Fruit fly (Drosophila melanogaster): ENCODE results near the gene Rsf1.

Rsf1 gene

DNA sequence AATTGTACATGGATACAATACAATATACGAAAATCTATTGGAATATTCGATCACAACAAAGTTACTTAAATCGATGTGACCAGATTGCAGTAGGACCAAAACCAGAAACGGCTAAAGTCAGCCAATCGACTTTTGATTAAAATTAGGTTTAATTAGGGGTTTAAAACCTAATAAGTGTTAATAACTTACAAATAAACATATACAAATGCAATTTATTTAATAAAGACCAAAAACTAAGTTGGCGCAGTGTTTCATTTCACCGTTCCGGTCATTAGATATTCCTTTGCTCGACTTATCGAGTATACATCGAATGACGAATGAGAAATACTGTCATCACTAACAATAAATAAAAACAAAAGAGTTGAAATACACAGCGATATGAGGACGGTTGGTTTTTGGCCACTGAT, 12.9 kb downstream of the Rsf1 start, which contains the start of the genes bsk and CG31717 (continued):
- TF ChIP-seq gem (tag; optimal IDR thresholded peaks at IDR 0.05) (no peak), Sin3A (optimal IDR thresholded peaks at IDR 0.05) (peak; percentile 19), cwo (GFP tag; optimal IDR thresholded peaks at IDR 0.05) (no peak), CG4328 (GFP tag; optimal IDR thresholded peaks at IDR 0.05) (no peak), chm (GFP tag; IDR thresholded peaks at IDR 0.05) (no peak), ham (GFP tag; IDR thresholded peaks at IDR 0.05) (no peak), CG12391 (tag; optimal IDR thresholded peaks at IDR 0.05) (no peak), zen2 (GFP tag; IDR thresholded peaks at IDR 0.05; ENCODE audit: partially characterized antibody) (no peak; the same call in 2 of the 3 replicates), dm (GFP tag; optimal IDR thresholded peaks at IDR 0.05) (no peak), nmo (GFP tag; optimal IDR thresholded peaks at IDR 0.05) (peak; percentile 60), insv (GFP tag; optimal IDR thresholded peaks at IDR 0.05) (no peak), CG18764 (GFP tag; optimal IDR thresholded peaks at IDR 0.05) (no peak), stwl (tag; optimal IDR thresholded peaks at IDR 0.05) (peak; percentile 75), CrebB (tag; optimal IDR thresholded peaks at IDR 0.05) (no peak), CG17802 (tag; optimal IDR thresholded peaks at IDR 0.05) (no peak), CG8478 (optimal IDR thresholded peaks at IDR 0.05) (no peak), Nf-YB (GFP tag; optimal IDR thresholded peaks at IDR 0.05) (no peak), seq (GFP tag; IDR thresholded peaks at IDR 0.05) (no peak), jumu (GFP tag; optimal IDR thresholded peaks at IDR 0.05) (no peak), fd96Cb (tag; optimal IDR thresholded peaks at IDR 0.05) (no peak), CG10979 (tag; optimal IDR thresholded peaks at IDR 0.05) (no peak), eve (GFP tag; optimal IDR thresholded peaks at IDR 0.05) (no peak), lilli (GFP tag; optimal IDR thresholded peaks at IDR 0.05) (peak; percentile 7), Fer2 (tag; optimal IDR thresholded peaks at IDR 0.05) (no peak), CG8281 (tag; optimal IDR thresholded peaks at IDR 0.05) (no peak), ato (GFP tag; IDR thresholded peaks at IDR 0.05; ENCODE audit: partially characterized antibody) (no peak), CG1603 (tag; optimal IDR thresholded peaks at IDR 0.05) (peak; percentile 93), tio (GFP tag; optimal IDR thresholded peaks at IDR 0.05) (no peak), da (GFP tag; optimal IDR thresholded peaks at IDR 0.05) (no peak), zen (tag; optimal IDR thresholded peaks at IDR 0.05) (peak; percentile 67), CG18619 (GFP tag; optimal IDR thresholded peaks at IDR 0.05) (no peak), Hmx (GFP tag; optimal IDR thresholded peaks at IDR 0.05) (peak; percentile 19), CG15073 (GFP tag; optimal IDR thresholded peaks at IDR 0.05) (no peak), CHES-1-like (GFP tag; optimal IDR thresholded peaks at IDR 0.05) (no peak), CG13296 (GFP tag; optimal IDR thresholded peaks at IDR 0.05) (no peak), CG12299 (tag; optimal IDR thresholded peaks at IDR 0.05) (no peak), aop (GFP tag; IDR thresholded peaks at IDR 0.05) (no peak), trh (GFP tag; optimal IDR thresholded peaks at IDR 0.05) (no peak), NC2α (GFP tag; optimal IDR thresholded peaks at IDR 0.05) (no peak), jing (GFP tag; optimal IDR thresholded peaks at IDR 0.05) (no peak), Kr (GFP tag; optimal IDR thresholded peaks at IDR 0.05) (peak; percentile 60), ro (GFP tag; IDR thresholded peaks at IDR 0.05) (no peak), CG9876 (GFP tag; optimal IDR thresholded peaks at IDR 0.05) (no peak), tap (tag; optimal IDR thresholded peaks at IDR 0.05) (no peak), mld (GFP tag; IDR thresholded peaks at IDR 0.05; ENCODE audit: partially characterized antibody) (no peak), CG10654 (GFP tag; optimal IDR thresholded peaks at IDR 0.05) (no peak), tx (GFP tag; optimal IDR thresholded peaks at IDR 0.05) (no peak), Lhr (GFP tag; optimal IDR thresholded peaks at IDR 0.05) (no peak), pho (GFP tag; optimal IDR thresholded peaks at IDR 0.05) (no peak), HLH54F (GFP tag; optimal IDR thresholded peaks at IDR 0.05) (no peak), lov (optimal IDR thresholded peaks at IDR 0.05) (no peak), lov (GFP tag; IDR thresholded peaks at IDR 0.05) (no peak), Fer3 (tag; optimal IDR thresholded peaks at IDR 0.05) (no peak)

All from whole organism, embryonic.